Worm (Caenorhabditis elegans) whole organism, L3 larva: ENCODE results near the gene F26D10.13.

ENCODE experiments used
- aly-2 ChIP-seq: fragments of 150-350 bp; optimal IDR thresholded peaks from 2 replicates; lab custom pipeline; 2014; ENCODE audit warnings: missing biosample characterization, missing genetic modification characterization
- ama-1 ChIP-seq: fragments of 150-350 bp; optimal IDR thresholded peaks from 2 replicates; lab custom pipeline; 2018
- ceh-82 ChIP-seq: fragments of 150-350 bp; optimal IDR thresholded peaks from 2 replicates; lab custom pipeline; 2014; ENCODE audit warnings: missing biosample characterization, missing genetic modification characterization
- elt-1 ChIP-seq: fragments of 150-350 bp; optimal IDR thresholded peaks from 2 replicates; lab custom pipeline; 2014; ENCODE audit warnings: missing biosample characterization, missing genetic modification characterization
- elt-2 ChIP-seq: sonication (generic microtip); optimal IDR thresholded peaks from 2 replicates; lab custom pipeline; 2016; ENCODE audit warnings: missing genetic modification reagents, mild to moderate bottlenecking, missing genetic modification characterization, missing compliant biosample characterization
- fkh-10 ChIP-seq: sonication (generic microtip); optimal IDR thresholded peaks from 2 replicates; lab custom pipeline; 2017; ENCODE audit warnings: missing biosample characterization, missing genetic modification reagents, missing genetic modification characterization
- fkh-2 ChIP-seq: fragments of 150-350 bp; optimal IDR thresholded peaks from 2 replicates; lab custom pipeline; 2014; ENCODE audit warnings: missing biosample characterization, missing genetic modification reagents, missing genetic modification characterization
- fos-1 ChIP-seq: fragments of 150-350 bp; optimal IDR thresholded peaks from 2 replicates; lab custom pipeline; 2014; ENCODE audit warnings: missing biosample characterization, missing genetic modification characterization
- hmg-11 ChIP-seq: sonication (generic microtip); optimal IDR thresholded peaks from 2 replicates; lab custom pipeline; 2016; ENCODE audit warnings: missing genetic modification characterization, missing compliant biosample characterization
- jun-1 ChIP-seq: fragments of 150-350 bp; optimal IDR thresholded peaks from 2 replicates; lab custom pipeline; 2014; ENCODE audit warnings: missing biosample characterization, missing genetic modification reagents, missing genetic modification characterization
- lin-15B ChIP-seq: fragments of 150-350 bp; optimal IDR thresholded peaks from 2 replicates; lab custom pipeline; 2014; ENCODE audit warnings: missing biosample characterization, missing genetic modification characterization
- mdl-1 ChIP-seq: fragments of 150-350 bp; optimal IDR thresholded peaks from 2 replicates; lab custom pipeline; 2014; ENCODE audit warnings: missing biosample characterization, missing genetic modification characterization
- mml-1 ChIP-seq: fragments of 150-350 bp; sonication (generic microtip); optimal IDR thresholded peaks from 3 replicates; lab custom pipeline; 2014; ENCODE audit warnings: missing biosample characterization, missing genetic modification characterization
- nhr-11 ChIP-seq: fragments of 150-350 bp; optimal IDR thresholded peaks from 2 replicates; lab custom pipeline; 2014; ENCODE audit warnings: missing biosample characterization, missing genetic modification characterization
- nhr-28 ChIP-seq: fragments of 150-350 bp; optimal IDR thresholded peaks from 2 replicates; lab custom pipeline; 2014; ENCODE audit warnings: missing biosample characterization, missing genetic modification characterization
- nhr-67 ChIP-seq: fragments of 150-350 bp; optimal IDR thresholded peaks from 2 replicates; lab custom pipeline; 2014; ENCODE audit warnings: missing biosample characterization, missing genetic modification characterization
- nhr-76 ChIP-seq: fragments of 150-350 bp; sonication (generic microtip); optimal IDR thresholded peaks from 5 replicates; lab custom pipeline; 2014; ENCODE audit warnings: missing biosample characterization, missing genetic modification characterization
- nhr-77 ChIP-seq: fragments of 150-350 bp; optimal IDR thresholded peaks from 2 replicates; lab custom pipeline; 2014; ENCODE audit warnings: missing biosample characterization, missing genetic modification characterization
- pha-4 ChIP-seq: fragments of 150-350 bp; optimal IDR thresholded peaks from 2 replicates; lab custom pipeline; 2014; ENCODE audit warnings: missing biosample characterization, missing genetic modification reagents, missing genetic modification characterization
- pqm-1 ChIP-seq: fragments of 150-350 bp; optimal IDR thresholded peaks from 2 replicates; lab custom pipeline; 2017; ENCODE audit warnings: missing biosample characterization, missing genetic modification characterization, inconsistent platforms
- sea-2 ChIP-seq: fragments of 150-350 bp; sonication (generic microtip); optimal IDR thresholded peaks from 4 replicates; lab custom pipeline; 2014; ENCODE audit warnings: missing biosample characterization, missing genetic modification reagents, missing genetic modification characterization
- skn-1 ChIP-seq: fragments of 150-350 bp; optimal IDR thresholded peaks from 2 replicates; lab custom pipeline; 2014; ENCODE audit warnings: missing biosample characterization, missing genetic modification characterization
- snpc-4 ChIP-seq: fragments of 150-350 bp; optimal IDR thresholded peaks from 2 replicates; lab custom pipeline; 2014; ENCODE audit warnings: missing biosample characterization, missing genetic modification characterization
- tbx-2 ChIP-seq: sonication (generic microtip); optimal IDR thresholded peaks from 2 replicates; lab custom pipeline; 2016; ENCODE audit warnings: mild to moderate bottlenecking, missing genetic modification characterization, missing compliant biosample characterization
- unc-62 ChIP-seq: fragments of 150-350 bp; sonication (generic microtip); optimal IDR thresholded peaks from 4 replicates; lab custom pipeline; 2014; ENCODE audit warnings: missing biosample characterization, missing genetic modification reagents, missing genetic modification characterization
- zag-1 ChIP-seq: fragments of 150-350 bp; optimal IDR thresholded peaks from 2 replicates; lab custom pipeline; 2014; ENCODE audit warnings: missing biosample characterization, missing genetic modification characterization
- ztf-11 ChIP-seq: fragments of 150-350 bp; optimal IDR thresholded peaks from 2 replicates; lab custom pipeline; 2014; ENCODE audit warnings: missing biosample characterization, missing genetic modification characterization

F26D10.13 gene

ce11 chrIV:17249691-17250181 lies 14.9 kb downstream of the F26D10.13 start, which contains the start of gene eelo-2 (continued):
- TF ChIP-seq nhr-76 (tag; lab: Kevin White, UChicago) (peak; percentile 91), fos-1 (tag; lab: Kevin White, UChicago) (peak; percentile 64), mdl-1 (tag; lab: Kevin White, UChicago) (no peak)

ce11 chrIV:17248538-17248937 lies 16.1 kb downstream of the F26D10.13 start:
- TF ChIP-seq elt-1, result no peak

ce11 chrIV:17247184-17247583 lies 17.4 kb downstream of the F26D10.13 start:
- no peak for TF ChIP-seq ceh-82 (tag; lab: Kevin White, UChicago)
- TF ChIP-seq nhr-28 (tag; lab: Kevin White, UChicago), result no peak
- no peak for TF ChIP-seq nhr-77 (tag; lab: Kevin White, UChicago)
- TF ChIP-seq, all 47 proteins: peak for 0

- TF ChIP-seq jun-1 (tag; lab: Kevin White, UChicago) (peak; percentile 94), aly-2 (tag; lab: Kevin White, UChicago) (no peak), skn-1 (tag; lab: Kevin White, UChicago) (peak; percentile 22), pqm-1 (tag; lab: Kevin White, UChicago) (peak; percentile 99), fkh-2 (tag; lab: Kevin White, UChicago) (no peak), elt-2 (peak; percentile 99), ztf-11 (tag; lab: Kevin White, UChicago) (no peak), nhr-77 (tag; lab: Kevin White, UChicago) (no peak), zag-1 (tag; lab: Kevin White, UChicago) (no peak), lin-15B (tag; lab: Kevin White, UChicago) (no peak), hmg-11 (no peak), snpc-4 (tag; lab: Kevin White, UChicago) (no peak), pha-4 (peak; percentile 36)
Observed at ce11 chrIV:17245200-17245599, 19.4 kb downstream of the F26D10.13 start, which contains the start of gene ZK550.2. Gene ZK550.2 (plus strand): TSS chrIV:17245584.

- no peak for TF ChIP-seq nhr-77 (tag; lab: Kevin White, UChicago)
- TF ChIP-seq fkh-10 (GFP tag; lab: Kevin White, UChicago), result peak; percentile 61
Observed at ce11 chrIV:17238951-17239350, 25.7 kb downstream of the F26D10.13 start.

- TF ChIP-seq pqm-1 (tag; lab: Kevin White, UChicago) (no peak), mml-1 (no peak), fkh-10 (GFP tag; lab: Kevin White, UChicago) (peak; percentile 41), snpc-4 (tag; lab: Kevin White, UChicago) (no peak), nhr-67 (tag; lab: Kevin White, UChicago) (no peak)
Observed at ce11 chrIV:17237029-17237428, 27.6 kb downstream of the F26D10.13 start.

ce11 chrIV:17233494-17233893 lies 31.1 kb downstream of the F26D10.13 start:
- no peak for TF ChIP-seq nhr-11 (tag; lab: Kevin White, UChicago)
- peak; percentile 87 for TF ChIP-seq fkh-10 (GFP tag; lab: Kevin White, UChicago)

ce11 chrIV:17232899-17233298 lies 31.7 kb downstream of the F26D10.13 start:
- TF ChIP-seq mdl-1 (tag; lab: Kevin White, UChicago), result no peak
- TF ChIP-seq unc-62 (GFP tag; lab: Kevin White, UChicago), result no peak
- no peak for TF ChIP-seq nhr-67 (tag; lab: Kevin White, UChicago)
- no peak for TF ChIP-seq ztf-11 (tag; lab: Kevin White, UChicago)
- TF ChIP-seq pha-4, result no peak
- TF ChIP-seq lin-15B (tag; lab: Kevin White, UChicago), result no peak
- TF ChIP-seq ama-1 (lab: Kevin White, UChicago), result no peak
- TF ChIP-seq aly-2 (tag; lab: Kevin White, UChicago), result no peak
- TF ChIP-seq tbx-2 (tag; lab: Kevin White, UChicago), result no peak
- no peak for TF ChIP-seq sea-2 (GFP tag; lab: Kevin White, UChicago)
- TF ChIP-seq skn-1 (tag; lab: Kevin White, UChicago), result no peak
- no peak for TF ChIP-seq hmg-11
- no peak for TF ChIP-seq ceh-82 (tag; lab: Kevin White, UChicago)
